Fruit fly (Drosophila melanogaster): ENCODE data around the gene CG13482.

DNA sequence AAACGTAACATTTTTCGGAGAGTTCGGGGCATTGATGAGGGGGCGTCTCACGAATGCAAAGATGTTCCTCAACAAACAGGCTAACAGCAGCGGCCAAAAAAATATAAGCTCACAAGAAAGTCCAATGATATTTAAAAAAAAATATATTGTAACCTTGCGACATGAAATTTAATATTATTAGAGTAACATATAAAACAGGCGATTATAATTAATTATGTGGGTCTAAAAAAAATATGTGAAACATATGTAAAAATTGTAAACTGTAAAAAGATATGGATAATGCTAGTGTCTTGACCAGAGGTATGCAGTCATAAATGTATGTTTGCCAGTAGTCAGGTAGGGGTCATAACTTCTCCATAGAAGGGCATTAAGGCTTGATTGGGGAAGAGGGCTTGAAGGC is 24.0 kb downstream of the CG13482 start:
- TF ChIP-seq Dll (optimal IDR thresholded peaks at IDR 0.05), result no peak
- no peak for TF ChIP-seq pan (optimal IDR thresholded peaks at IDR 0.05)
- no peak for TF ChIP-seq CG8478 (optimal IDR thresholded peaks at IDR 0.05)

Data from whole organism.